Worm (Caenorhabditis elegans): ENCODE data around the gene ttr-6.

ttr-6 gene

DNA sequence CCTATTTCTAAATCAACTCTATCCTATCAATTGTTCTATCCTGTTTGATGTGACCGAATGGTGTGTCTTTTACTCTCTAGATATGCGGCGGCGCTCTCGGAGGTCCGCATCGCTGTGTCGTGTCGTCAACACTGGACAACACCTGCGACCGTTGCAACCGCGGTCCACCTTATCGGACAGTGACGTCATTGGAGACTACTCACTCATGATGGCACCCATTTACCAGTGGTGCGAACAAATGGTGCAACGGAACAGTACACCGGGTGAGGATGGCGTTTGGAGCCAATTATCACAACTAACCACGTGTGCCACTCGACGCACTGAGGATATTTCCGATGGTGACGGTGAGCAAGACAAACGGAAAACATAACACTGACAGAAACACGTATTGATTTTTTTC is 28.4 kb upstream of the ttr-6 start:
- TF ChIP-seq ceh-43 (GFP tag; optimal IDR thresholded peaks at IDR 0.05) (no peak), ceh-39 (tag; optimal IDR thresholded peaks at IDR 0.05) (peak; percentile 16), nhr-237 (tag; optimal IDR thresholded peaks at IDR 0.05) (no peak), lin-32 (GFP tag; optimal IDR thresholded peaks at IDR 0.05) (peak; percentile 34), hlh-1 (tag; optimal IDR thresholded peaks at IDR 0.05) (no peak), unc-120 (tag; optimal IDR thresholded peaks at IDR 0.05; ENCODE audit: poor library complexity, severe bottlenecking) (no peak), lsy-2 (tag; optimal IDR thresholded peaks at IDR 0.05) (no peak), nhr-12 (tag; optimal IDR thresholded peaks at IDR 0.05) (peak; percentile 4), drap-1 (GFP tag; optimal IDR thresholded peaks at IDR 0.05) (peak; percentile 32), nhr-2 (tag; optimal IDR thresholded peaks at IDR 0.05) (peak; percentile 77)

- TF ChIP-seq ceh-39 (tag; optimal IDR thresholded peaks at IDR 0.05) (peak; percentile 36), ceh-43 (GFP tag; optimal IDR thresholded peaks at IDR 0.05) (peak; percentile 18), nhr-12 (tag; optimal IDR thresholded peaks at IDR 0.05) (peak; percentile 44), mab-5 (tag; optimal IDR thresholded peaks at IDR 0.05) (no peak), nhr-2 (tag; optimal IDR thresholded peaks at IDR 0.05) (peak; percentile 57), unc-39 (tag; optimal IDR thresholded peaks at IDR 0.05) (peak; percentile 63)
These were observed 25.8 kb upstream of the ttr-6 start, which contains the start of gene clec-266 for ce11 chrX:6622552-6623236. Gene clec-266 (minus strand): TSS chrX:6622915.

ce11 chrX:6618712-6619111 is 21.8 kb upstream of the ttr-6 start, which contains the start of gene kqt-1:
Gene kqt-1 (plus strand): TSS chrX:6619012.
- TF ChIP-seq snpc-4 (tag; optimal IDR thresholded peaks at IDR 0.05) (no peak), zip-8 (tag; optimal IDR thresholded peaks at IDR 0.05) (no peak), lin-32 (GFP tag; optimal IDR thresholded peaks at IDR 0.05) (no peak), mls-2 (tag; optimal IDR thresholded peaks at IDR 0.05) (no peak), nhr-2 (tag; optimal IDR thresholded peaks at IDR 0.05) (no peak), drap-1 (GFP tag; optimal IDR thresholded peaks at IDR 0.05) (no peak), nhr-12 (tag; optimal IDR thresholded peaks at IDR 0.05) (no peak), M03D4.4 (tag; optimal IDR thresholded peaks at IDR 0.05) (no peak), nhr-28 (tag; optimal IDR thresholded peaks at IDR 0.05) (no peak), hlh-1 (tag; optimal IDR thresholded peaks at IDR 0.05) (no peak), nhr-237 (tag; optimal IDR thresholded peaks at IDR 0.05) (no peak), flh-1 (GFP tag; optimal IDR thresholded peaks at IDR 0.05) (no peak), ces-1 (GFP tag; optimal IDR thresholded peaks at IDR 0.05) (no peak), mab-5 (tag; optimal IDR thresholded peaks at IDR 0.05) (no peak), ceh-39 (tag; optimal IDR thresholded peaks at IDR 0.05) (no peak), ceh-43 (GFP tag; optimal IDR thresholded peaks at IDR 0.05) (no peak), ztf-11 (tag; optimal IDR thresholded peaks at IDR 0.05) (no peak), sem-2 (GFP tag; optimal IDR thresholded peaks at IDR 0.05) (no peak)

DNA sequence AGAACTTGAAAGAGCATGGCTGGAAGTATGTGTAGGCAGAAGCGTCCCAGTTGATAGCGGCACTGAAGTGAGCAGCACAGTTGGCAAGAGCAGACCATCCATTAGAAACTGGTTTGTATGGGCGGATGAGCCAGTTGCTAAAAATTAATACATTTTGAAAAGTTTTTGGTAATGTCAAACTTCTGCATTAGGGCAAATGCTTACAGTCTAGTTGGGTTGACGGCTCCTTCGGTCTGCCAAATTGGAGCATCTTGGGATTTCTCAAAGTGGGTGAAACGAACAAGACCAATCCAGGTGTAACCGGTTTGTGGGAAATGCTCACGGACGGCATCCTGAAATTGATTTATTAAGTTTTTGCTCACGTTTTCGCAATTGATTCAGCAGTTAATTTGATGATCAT is 20.7 kb upstream of the ttr-6 start:
- TF ChIP-seq bed-3 (GFP tag; optimal IDR thresholded peaks at IDR 0.05) (no peak), mls-2 (tag; optimal IDR thresholded peaks at IDR 0.05) (peak; percentile 2)

DNA sequence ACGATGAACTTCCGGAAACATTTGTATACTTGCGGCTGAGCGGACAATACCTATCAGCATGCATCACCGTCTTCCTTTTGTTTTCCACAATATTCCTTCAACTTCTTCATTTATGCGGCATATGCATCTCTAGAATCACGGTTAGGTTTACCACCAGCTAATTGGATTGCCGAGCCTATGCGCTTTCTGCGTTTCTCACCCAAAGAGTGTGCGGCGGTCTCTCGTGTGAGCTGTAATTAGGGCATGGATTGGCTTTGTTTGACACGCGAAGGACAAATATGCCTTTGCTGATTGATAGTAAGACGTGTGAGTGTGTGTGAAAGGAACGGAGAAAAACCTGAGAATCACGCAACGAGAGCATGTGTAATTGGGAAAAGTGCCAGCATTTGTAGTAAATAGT is 16.6 kb upstream of the ttr-6 start:
- TF ChIP-seq lin-13 (tag; optimal IDR thresholded peaks at IDR 0.05): no peak
- peak; percentile 84 for TF ChIP-seq ces-1 (GFP tag; optimal IDR thresholded peaks at IDR 0.05)
- TF ChIP-seq nhr-12 (tag; optimal IDR thresholded peaks at IDR 0.05): no peak

- TF ChIP-seq unc-62 (GFP tag; optimal IDR thresholded peaks at IDR 0.05): no peak
- TF ChIP-seq zip-8 (tag; optimal IDR thresholded peaks at IDR 0.05): no peak
These were observed 12.8 kb upstream of the ttr-6 start, which contains the start of gene C25B8.8 for ce11 chrX:6609717-6610116. Gene C25B8.8 (plus strand): TSS chrX:6610017.

DNA sequence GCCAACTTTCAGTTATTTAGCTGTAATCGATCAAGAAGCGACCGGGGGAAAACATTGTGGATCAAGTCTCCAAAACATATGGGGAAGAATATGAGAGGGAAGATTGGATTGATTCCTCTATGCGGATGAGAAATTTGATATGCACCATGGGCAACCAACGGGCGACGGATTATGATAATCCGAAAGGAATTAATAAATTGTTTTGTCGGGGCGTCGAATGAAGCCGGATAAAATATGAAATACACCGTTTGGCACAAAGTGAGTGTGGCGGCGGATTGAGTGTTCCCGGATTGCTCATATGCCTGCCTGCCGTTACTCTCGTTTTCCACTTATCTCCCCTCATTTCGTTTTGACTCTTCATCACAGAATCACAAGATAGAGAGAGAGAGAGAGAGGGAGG is 12.3 kb upstream of the ttr-6 start:
- TF ChIP-seq pha-4 (tag; optimal IDR thresholded peaks at IDR 0.05): no peak
- TF ChIP-seq nhr-76 (tag; optimal IDR thresholded peaks at IDR 0.05): no peak
- TF ChIP-seq lin-32 (GFP tag; optimal IDR thresholded peaks at IDR 0.05): no peak
- no peak for TF ChIP-seq blmp-1 (tag; optimal IDR thresholded peaks at IDR 0.05)

All from whole organism, mixed stage, embryonic.